Fruit fly (Drosophila melanogaster) whole organism, embryonic: Measurements from ENCODE around the gene Rab39.

ENCODE experiments used
- Atf3 ChIP-seq: fragments of 200-800 bp; sonication (Bioruptor generic); optimal IDR thresholded peaks from 3 replicates; lab custom pipeline; 2016; ENCODE audit warnings: missing biosample characterization, missing genetic modification characterization
- BEAF-32 ChIP-seq: fragments of 200-800 bp; sonication (Bioruptor generic); optimal IDR thresholded peaks from 3 replicates; lab custom pipeline; 2017; ENCODE audit warnings: missing biosample characterization, missing genetic modification characterization, mild to moderate bottlenecking, moderate library complexity, missing genetic modification reagents
- CG10979 ChIP-seq: fragments of 200-800 bp; sonication (Bioruptor generic); optimal IDR thresholded peaks from 2 replicates; lab custom pipeline; 2018; ENCODE audit warnings: missing biosample characterization, mild to moderate bottlenecking, missing genetic modification characterization, moderate library complexity
- CG11456 ChIP-seq: fragments of 200-800 bp; sonication (Bioruptor generic); IDR thresholded peaks from 3 replicates; pipeline ENCODE4 v1.3.6; 2022; ENCODE audit warnings: missing biosample characterization, missing genetic modification characterization
- CG11560 ChIP-seq: fragments of 200-800 bp; sonication (Bioruptor generic); IDR thresholded peaks from 3 replicates; pipeline ENCODE4 v1.3.6; 2022; ENCODE audit warnings: missing biosample characterization, missing genetic modification characterization
- CG12659 ChIP-seq: fragments of 200-800 bp; sonication (Bioruptor generic); optimal IDR thresholded peaks from 3 replicates; lab custom pipeline; 2017; ENCODE audit warnings: mild to moderate bottlenecking, missing biosample characterization, missing genetic modification reagents, missing genetic modification characterization
- CG12769 ChIP-seq: fragments of 200-800 bp; sonication (Bioruptor generic); optimal IDR thresholded peaks from 2 replicates; lab custom pipeline; 2019; ENCODE audit warnings: missing biosample characterization, mild to moderate bottlenecking, missing genetic modification characterization, moderate library complexity
- CG15696 ChIP-seq: fragments of 200-800 bp; sonication (Bioruptor generic); optimal IDR thresholded peaks from 2 replicates; lab custom pipeline; 2019; ENCODE audit warnings: missing biosample characterization, mild to moderate bottlenecking, missing genetic modification characterization, moderate library complexity
- CG17361 ChIP-seq: fragments of 200-800 bp; sonication (Bioruptor generic); IDR thresholded peaks from 3 replicates; pipeline ENCODE4 v1.3.6; 2022; ENCODE audit warnings: missing biosample characterization, missing genetic modification characterization
- CG18764 ChIP-seq: fragments of 200-800 bp; sonication (Bioruptor generic); optimal IDR thresholded peaks from 3 replicates; lab custom pipeline; 2016; ENCODE audit warnings: missing biosample characterization, missing genetic modification characterization
- CG2199 ChIP-seq: fragments of 200-800 bp; sonication (Bioruptor generic); IDR thresholded peaks from 3 replicates; pipeline ENCODE4 v1.3.6; 2022; ENCODE audit warnings: missing biosample characterization, missing genetic modification characterization
- CG3163 ChIP-seq: fragments of 200-800 bp; sonication (Bioruptor generic); optimal IDR thresholded peaks from 3 replicates; lab custom pipeline; 2016; ENCODE audit warnings: missing biosample characterization, missing genetic modification characterization
- CG6791 ChIP-seq: fragments of 200-800 bp; sonication (Bioruptor generic); IDR thresholded peaks from 3 replicates; pipeline ENCODE4 v1.3.6; 2022; ENCODE audit warnings: missing biosample characterization, missing genetic modification characterization; ENCODE audit not compliant: partially characterized antibody
- CG8765 ChIP-seq: fragments of 200-800 bp; sonication (Bioruptor generic); IDR thresholded peaks from 2 replicates; pipeline ENCODE4 v1.3.6; 2022; ENCODE audit warnings: missing biosample characterization, missing genetic modification characterization
- CG9727 ChIP-seq: fragments of 200-800 bp; sonication (Bioruptor generic); optimal IDR thresholded peaks from 3 replicates; lab custom pipeline; 2017; ENCODE audit warnings: missing biosample characterization, mild to moderate bottlenecking, missing genetic modification characterization
- CG9932 ChIP-seq: fragments of 200-800 bp; sonication (Bioruptor generic); IDR thresholded peaks from 2 replicates; pipeline ENCODE4 v1.3.6; 2022; ENCODE audit warnings: missing biosample characterization, missing genetic modification characterization
- Dll ChIP-seq: fragments of 200-800 bp; sonication (Bioruptor generic); IDR thresholded peaks from 4 replicates; pipeline ENCODE4 v1.3.6; 2022; ENCODE audit warnings: missing biosample characterization, missing genetic modification characterization; ENCODE audit not compliant: partially characterized antibody
- HLH4C ChIP-seq: fragments of 200-800 bp; sonication (Bioruptor generic); IDR thresholded peaks from 3 replicates; pipeline ENCODE4 v1.3.6; 2022; ENCODE audit warnings: missing biosample characterization, missing genetic modification characterization; ENCODE audit not compliant: partially characterized antibody
- HLHmδ ChIP-seq: fragments of 200-800 bp; sonication (Bioruptor generic); optimal IDR thresholded peaks from 2 replicates; lab custom pipeline; 2018; ENCODE audit warnings: missing biosample characterization, mild to moderate bottlenecking, missing genetic modification characterization, moderate library complexity
- Hr39 ChIP-seq: fragments of >200 bp; optimal IDR thresholded peaks from 2 replicates; lab custom pipeline; 2017
- TFAM ChIP-seq: fragments of 200-800 bp; sonication (Bioruptor generic); optimal IDR thresholded peaks from 2 replicates; lab custom pipeline; 2017; ENCODE audit warnings: missing biosample characterization, missing genetic modification characterization, inconsistent platforms
- al ChIP-seq: fragments of 200-800 bp; sonication (Bioruptor generic); IDR thresholded peaks from 2 replicates; pipeline ENCODE4 v1.3.6; 2022; ENCODE audit warnings: missing biosample characterization, missing genetic modification characterization
- aop ChIP-seq: fragments of 200-800 bp; sonication (Bioruptor generic); IDR thresholded peaks from 2 replicates; pipeline ENCODE4 v1.3.6; 2022; ENCODE audit warnings: missing biosample characterization, missing genetic modification characterization
- cad ChIP-seq: fragments of >200 bp; optimal IDR thresholded peaks from 2 replicates; lab custom pipeline; 2017; ENCODE audit warnings: missing biosample characterization, missing genetic modification characterization
- chif ChIP-seq, 2 experiments: fragments of 200-800 bp; sonication (Bioruptor generic); optimal IDR thresholded peaks; 3 replicates each; lab custom pipeline; 2016; ENCODE audit warnings: missing biosample characterization in 2 of 2, missing genetic modification characterization in 2 of 2
- croc ChIP-seq: fragments of 200-800 bp; sonication (Bioruptor generic); conservative IDR thresholded peaks from 3 replicates; pipeline ENCODE4 v1.3.6; 2022; ENCODE audit warnings: missing biosample characterization, missing genetic modification characterization
- cwo ChIP-seq: fragments of 200-800 bp; sonication (Bioruptor generic); optimal IDR thresholded peaks from 3 replicates; lab custom pipeline; 2017; ENCODE audit warnings: missing biosample characterization, missing genetic modification characterization, mild to moderate bottlenecking, moderate library complexity, missing genetic modification reagents
- disco-r ChIP-seq: fragments of 200-800 bp; sonication (Bioruptor generic); optimal IDR thresholded peaks from 2 replicates; lab custom pipeline; 2016; ENCODE audit warnings: missing biosample characterization, missing genetic modification characterization
- fd102C ChIP-seq: fragments of 200-800 bp; sonication (Bioruptor generic); optimal IDR thresholded peaks from 2 replicates; lab custom pipeline; 2018; ENCODE audit warnings: missing biosample characterization, mild to moderate bottlenecking, missing genetic modification characterization, moderate library complexity
- fd96Cb ChIP-seq: fragments of 200-800 bp; sonication (Bioruptor generic); optimal IDR thresholded peaks from 2 replicates; lab custom pipeline; 2018; ENCODE audit warnings: missing biosample characterization, mild to moderate bottlenecking, missing genetic modification characterization, moderate library complexity
- hth ChIP-seq: fragments of >200 bp; optimal IDR thresholded peaks from 2 replicates; lab custom pipeline; 2017; ENCODE audit warnings: inconsistent platforms
- nau ChIP-seq: fragments of 200-800 bp; sonication (Bioruptor generic); optimal IDR thresholded peaks from 3 replicates; lab custom pipeline; 2017; ENCODE audit warnings: missing biosample characterization, mild to moderate bottlenecking, missing genetic modification characterization, missing genetic modification reagents
- pho ChIP-seq: fragments of 200-800 bp; sonication (Bioruptor generic); optimal IDR thresholded peaks from 2 replicates; lab custom pipeline; 2016; ENCODE audit warnings: missing biosample characterization, missing genetic modification characterization
- row ChIP-seq: fragments of 200-800 bp; sonication (Bioruptor generic); IDR thresholded peaks from 3 replicates; pipeline ENCODE4 v1.3.6; 2022; ENCODE audit warnings: missing biosample characterization, missing genetic modification characterization
- sc ChIP-seq, 3 experiments: fragments of >200 bp in 2 of 3; fragments of 200-800 bp in 1 of 3; sonication (Bioruptor generic) in 1 of 3; optimal IDR thresholded peaks; 2 replicates in 2 of 3; 3 replicates in 1 of 3; lab custom pipeline; 2017; ENCODE audit warnings: mild to moderate bottlenecking in 1 of 3, missing biosample characterization in 1 of 3, missing genetic modification characterization in 1 of 3, missing genetic modification reagents in 1 of 3
- slou ChIP-seq: fragments of 200-800 bp; sonication (Bioruptor generic); optimal IDR thresholded peaks from 3 replicates; lab custom pipeline; 2016; ENCODE audit warnings: missing biosample characterization, missing genetic modification characterization

Gene Rab39

DNA sequence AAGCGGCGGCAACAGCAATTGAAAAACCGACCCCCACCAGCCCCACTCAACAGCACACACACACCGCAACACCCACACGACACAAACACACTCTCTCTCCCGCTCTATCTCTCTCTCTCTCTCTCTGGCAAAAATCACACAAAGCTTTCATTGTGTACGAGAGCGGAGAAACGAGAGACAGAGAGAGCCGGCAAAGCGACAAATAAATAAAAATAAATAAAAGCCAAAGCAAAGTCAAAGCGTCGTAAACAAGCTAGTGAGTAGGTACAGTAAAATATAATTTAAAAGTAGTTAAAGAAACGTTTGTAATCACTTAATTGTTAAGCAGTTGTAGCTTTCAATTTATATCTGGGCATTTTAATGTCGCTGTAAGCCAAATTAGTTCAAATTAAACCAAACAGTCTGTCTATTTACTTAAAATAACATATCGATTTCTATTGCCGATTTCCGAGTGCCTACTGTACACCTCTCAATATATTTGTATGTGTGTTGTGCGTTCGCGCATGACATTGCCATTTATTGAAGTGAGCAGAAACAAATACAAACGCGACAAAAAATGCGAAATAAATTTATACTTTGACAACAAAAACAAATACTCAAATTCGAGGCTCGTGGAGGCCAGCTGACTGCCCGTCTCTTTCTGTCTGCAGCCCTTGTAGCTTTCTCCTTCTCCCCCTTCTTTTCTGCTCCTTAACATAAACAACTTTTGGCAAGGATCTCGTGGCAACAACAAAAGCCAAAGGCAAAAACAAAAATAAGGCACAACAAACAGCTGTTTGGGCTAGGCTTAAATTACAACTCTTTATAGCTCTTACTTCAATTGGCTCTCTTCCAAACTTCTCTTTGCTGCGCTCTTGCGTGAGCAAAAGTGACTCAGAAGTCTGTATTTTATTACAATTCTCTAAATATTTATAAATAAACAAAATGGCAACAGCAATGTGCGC lies 37.7 kb upstream of the Rab39 start (continued):
- TF ChIP-seq CG12769 (tag; lab: Kevin White, UChicago) (peak; percentile 94), CG8765 (GFP tag; lab: Robert Waterston, UW) (peak; percentile 60; the same call in 1 of the 2 replicates), al (GFP tag; lab: Robert Waterston, UW) (peak; percentile 91), cwo (GFP tag; lab: Kevin White, UChicago) (peak; percentile 95), HLH4C (no peak), BEAF-32 (GFP tag; lab: Kevin White, UChicago) (peak; percentile 4), CG15696 (tag; lab: Kevin White, UChicago) (peak; percentile 64), cad (GFP tag; lab: Kevin White, UChicago) (no peak), nau (GFP tag; lab: Kevin White, UChicago) (peak; percentile 82), CG3163 (GFP tag; lab: Kevin White, UChicago) (peak; percentile 90), CG9727 (peak; percentile 90), CG12659 (GFP tag; lab: Kevin White, UChicago) (peak; percentile 96), CG2199 (GFP tag; lab: Robert Waterston, UW) (no peak), CG11560 (peak; percentile 61; the same call in 2 of the 3 replicates), fd96Cb (tag; lab: Kevin White, UChicago) (peak; percentile 75), CG11456 (GFP tag; lab: Robert Waterston, UW) (peak; percentile 91), Atf3 (GFP tag; lab: Kevin White, UChicago) (peak; percentile 65), hth (lab: Kevin White, UChicago) (no peak), Hr39 (lab: Kevin White, UChicago) (no peak), CG17361 (GFP tag; lab: Robert Waterston, UW) (peak; percentile 88), chif (GFP tag; optimal IDR thresholded peaks at IDR 0.05; lab: Kevin White, UChicago) (peak; percentile 76 to 81), croc (peak; percentile 54), disco-r (GFP tag; lab: Kevin White, UChicago) (peak; percentile 64), TFAM (GFP tag; lab: Kevin White, UChicago) (no peak), pho (GFP tag; lab: Kevin White, UChicago) (peak; percentile 93), aop (GFP tag; lab: Robert Waterston, UW) (no peak), CG9932 (GFP tag; lab: Robert Waterston, UW) (peak; percentile 96), HLHmδ (GFP tag; lab: Kevin White, UChicago) (peak; percentile 47), CG18764 (GFP tag; lab: Kevin White, UChicago) (peak; percentile 56), Dll (GFP tag; lab: Robert Waterston, UW) (no peak), slou (GFP tag; lab: Kevin White, UChicago) (peak; percentile 83), sc (optimal IDR thresholded peaks at IDR 0.05; lab: Kevin White, UChicago) (no peak), sc (GFP tag; optimal IDR thresholded peaks at IDR 0.05; lab: Kevin White, UChicago) (peak; percentile 23), CG6791 (GFP tag; lab: Robert Waterston, UW) (no peak), fd102C (GFP tag; lab: Kevin White, UChicago) (no peak), row (GFP tag; lab: Robert Waterston, UW) (peak; percentile 97), CG10979 (peak; percentile 63)
